Worm (Caenorhabditis elegans) whole organism, L4 larva: ENCODE measurements around the gene dohh-1.
A peak's percentile ranks its signal among the peaks of the same experiment; 100 is the strongest.

Experiments used
- F44E2.7 ChIP-seq: fragments of 200-800 bp; sonication (Bioruptor generic); IDR thresholded peaks from 2 replicates; pipeline ENCODE4 v2.1.2; 2022; ENCODE audit warnings: missing genetic modification characterization, missing compliant biosample characterization
- T20F7.1 ChIP-seq: fragments of 200-800 bp; sonication (Bioruptor generic); optimal IDR thresholded peaks from 2 replicates; lab custom pipeline; 2018; ENCODE audit warnings: mild to moderate bottlenecking, missing genetic modification characterization, missing compliant biosample characterization
- T26A8.4 ChIP-seq: fragments of 200-800 bp; sonication (Bioruptor generic); IDR thresholded peaks from 2 replicates; pipeline ENCODE4 v1.3.6; 2022; ENCODE audit warnings: missing genetic modification characterization, missing compliant biosample characterization
- Y105C5A.15 ChIP-seq: fragments of 200-800 bp; sonication (Bioruptor generic); IDR thresholded peaks from 2 replicates; pipeline ENCODE4 v1.3.6; 2022; ENCODE audit warnings: missing genetic modification characterization, missing compliant biosample characterization
- Y48G9A.11 ChIP-seq: fragments of 200-800 bp; sonication (Bioruptor generic); IDR thresholded peaks from 2 replicates; pipeline ENCODE4 v1.3.6; 2022; ENCODE audit warnings: missing genetic modification reagents, missing genetic modification characterization, missing compliant biosample characterization
- ZK546.5 ChIP-seq, 2 experiments: sonication (generic microtip); optimal IDR thresholded peaks; 2 replicates each; lab custom pipeline; 2017; ENCODE audit warnings: missing biosample characterization in 2 of 2, missing genetic modification characterization in 2 of 2
- aly-2 ChIP-seq: sonication (generic microtip); optimal IDR thresholded peaks from 2 replicates; lab custom pipeline; 2018; ENCODE audit warnings: missing biosample characterization, missing genetic modification characterization
- ama-1 ChIP-seq: fragments of 150-350 bp; optimal IDR thresholded peaks from 2 replicates; lab custom pipeline; 2014; ENCODE audit warnings: inconsistent platforms, mixed read lengths
- ceh-20 ChIP-seq: fragments of 200-800 bp; sonication (Bioruptor generic); IDR thresholded peaks from 2 replicates; pipeline ENCODE4 v1.3.6; 2022; ENCODE audit warnings: missing genetic modification reagents, missing genetic modification characterization, missing compliant biosample characterization
- ces-1 ChIP-seq: fragments of 150-350 bp; sonication (generic microtip); optimal IDR thresholded peaks from 4 replicates; lab custom pipeline; 2014; ENCODE audit warnings: missing biosample characterization, missing genetic modification reagents, missing genetic modification characterization
- ctbp-1 ChIP-seq: fragments of 200-800 bp; sonication (Bioruptor generic); IDR thresholded peaks from 2 replicates; pipeline ENCODE4 v1.3.6; 2022; ENCODE audit warnings: missing genetic modification reagents, missing genetic modification characterization, missing compliant biosample characterization
- dmd-9 ChIP-seq: fragments of 200-800 bp; sonication (Bioruptor generic); IDR thresholded peaks from 2 replicates; pipeline ENCODE4 v1.3.6; 2022; ENCODE audit warnings: missing genetic modification reagents, missing genetic modification characterization, missing compliant biosample characterization
- duxl-1 ChIP-seq: sonication (generic microtip); optimal IDR thresholded peaks from 2 replicates; lab custom pipeline; 2016; ENCODE audit warnings: mild to moderate bottlenecking, missing genetic modification characterization, moderate library complexity, missing compliant biosample characterization; ENCODE audit not compliant: poor library complexity
- egl-43 ChIP-seq: fragments of 200-800 bp; sonication (Bioruptor generic); IDR thresholded peaks from 2 replicates; pipeline ENCODE4 v1.3.6; 2022; ENCODE audit warnings: missing genetic modification reagents, missing genetic modification characterization, missing compliant biosample characterization
- fos-1 ChIP-seq: fragments of 150-350 bp; optimal IDR thresholded peaks from 2 replicates; lab custom pipeline; 2014; ENCODE audit warnings: missing biosample characterization, missing genetic modification characterization
- hif-1 ChIP-seq, 2 experiments: sonication (generic microtip); optimal IDR thresholded peaks; 2 replicates each; lab custom pipeline; 2016 to 2017; ENCODE audit warnings: missing compliant biosample characterization in 2 of 2, missing genetic modification characterization in 2 of 2, missing genetic modification reagents in 2 of 2, missing genotype in 2 of 2, mild to moderate bottlenecking in 1 of 2
- hlh-30 ChIP-seq: sonication (generic microtip); optimal IDR thresholded peaks from 2 replicates; lab custom pipeline; 2017; ENCODE audit warnings: antibody characterized with exemption, mild to moderate bottlenecking, missing genetic modification characterization, missing compliant biosample characterization; ENCODE audit not compliant: insufficient read depth
- lin-1 ChIP-seq: fragments of 200-800 bp; sonication (Bioruptor generic); IDR thresholded peaks from 2 replicates; pipeline ENCODE4 v1.3.6; 2022; ENCODE audit warnings: missing genetic modification reagents, missing genetic modification characterization, missing compliant biosample characterization
- lin-13 ChIP-seq: fragments of 150-350 bp; optimal IDR thresholded peaks from 2 replicates; lab custom pipeline; 2014; ENCODE audit warnings: missing biosample characterization, missing genetic modification reagents, missing genetic modification characterization
- lir-3 ChIP-seq: sonication (generic microtip); optimal IDR thresholded peaks from 2 replicates; lab custom pipeline; 2016; ENCODE audit warnings: mild to moderate bottlenecking, missing genetic modification characterization, missing compliant biosample characterization
- lsy-2 ChIP-seq, 2 experiments: fragments of 150-350 bp in 1 of 2; sonication (generic microtip) in 1 of 2; optimal IDR thresholded peaks; 2 replicates each; lab custom pipeline; 2014 to 2017; ENCODE audit warnings: missing biosample characterization in 2 of 2, missing genetic modification characterization in 2 of 2
- madf-5 ChIP-seq, 2 experiments: fragments of 200-800 bp; sonication (Bioruptor generic); IDR thresholded peaks; 2 replicates each; pipeline ENCODE4 v1.3.6; 2022; ENCODE audit warnings: missing compliant biosample characterization in 2 of 2, missing genetic modification characterization in 2 of 2
- mdt-29 ChIP-seq: fragments of 200-800 bp; sonication (Bioruptor generic); IDR thresholded peaks from 2 replicates; pipeline ENCODE4 v1.3.6; 2022; ENCODE audit warnings: missing genetic modification reagents, missing genetic modification characterization, missing compliant biosample characterization
- mep-1 ChIP-seq: fragments of 150-350 bp; sonication (generic microtip); optimal IDR thresholded peaks from 3 replicates; lab custom pipeline; 2014; ENCODE audit warnings: missing biosample characterization, missing genetic modification characterization
- mxl-3 ChIP-seq: fragments of 200-800 bp; sonication (Bioruptor generic); optimal IDR thresholded peaks from 2 replicates; lab custom pipeline; 2018; ENCODE audit warnings: mild to moderate bottlenecking, missing genetic modification characterization, missing compliant biosample characterization
- nhr-25 ChIP-seq: sonication (generic microtip); optimal IDR thresholded peaks from 2 replicates; lab custom pipeline; 2017; ENCODE audit warnings: missing genetic modification characterization, mild to moderate bottlenecking, missing compliant biosample characterization, antibody characterized with exemption, moderate library complexity, borderline replicate concordance; ENCODE audit not compliant: insufficient read depth
- nhr-28 ChIP-seq: fragments of 150-350 bp; optimal IDR thresholded peaks from 2 replicates; lab custom pipeline; 2014; ENCODE audit warnings: missing biosample characterization, missing genetic modification characterization
- nhr-77 ChIP-seq: fragments of 150-350 bp; optimal IDR thresholded peaks from 2 replicates; lab custom pipeline; 2014; ENCODE audit warnings: missing biosample characterization, missing genetic modification characterization
- php-3 ChIP-seq: fragments of 200-800 bp; sonication (Bioruptor generic); IDR thresholded peaks from 2 replicates; pipeline ENCODE4 v1.3.6; 2022; ENCODE audit warnings: missing genetic modification reagents, missing genetic modification characterization, missing compliant biosample characterization
- rbr-2 ChIP-seq: sonication (generic microtip); optimal IDR thresholded peaks from 2 replicates; lab custom pipeline; 2016; ENCODE audit warnings: missing genotype, missing genetic modification characterization, missing compliant biosample characterization
- snpc-1.2 ChIP-seq: fragments of 200-800 bp; sonication (Bioruptor generic); IDR thresholded peaks from 2 replicates; pipeline ENCODE4 v1.3.6; 2022; ENCODE audit warnings: missing genetic modification reagents, missing genetic modification characterization, missing compliant biosample characterization
- spr-3 ChIP-seq: fragments of 200-800 bp; sonication (Bioruptor generic); optimal IDR thresholded peaks from 2 replicates; lab custom pipeline; 2018; ENCODE audit warnings: mild to moderate bottlenecking, missing genetic modification characterization, missing compliant biosample characterization
- unc-62 ChIP-seq, 3 experiments: fragments of 150-350 bp in 1 of 3; sonication (generic microtip); optimal IDR thresholded peaks in 2 of 3; peaks in 1 of 3; 1 replicate in 1 of 3; 2 replicates in 2 of 3; lab custom pipeline; 2014 to 2017; ENCODE audit warnings: missing biosample characterization in 3 of 3, missing genetic modification characterization in 3 of 3, missing genetic modification reagents in 3 of 3, missing genotype in 1 of 3
- zfp-3 ChIP-seq: fragments of 200-800 bp; sonication (Bioruptor generic); conservative IDR thresholded peaks from 2 replicates; pipeline ENCODE4 v1.3.6; 2022; ENCODE audit warnings: missing genetic modification reagents, missing genetic modification characterization, missing compliant biosample characterization
- zip-11 ChIP-seq: fragments of 200-800 bp; sonication (Bioruptor generic); IDR thresholded peaks from 2 replicates; pipeline ENCODE4 v1.3.6; 2022; ENCODE audit warnings: missing genetic modification characterization, missing compliant biosample characterization
- ztf-7 ChIP-seq: fragments of 150-350 bp; optimal IDR thresholded peaks from 2 replicates; lab custom pipeline; 2014; ENCODE audit warnings: missing biosample characterization, missing genetic modification characterization

dohh-1 gene

DNA sequence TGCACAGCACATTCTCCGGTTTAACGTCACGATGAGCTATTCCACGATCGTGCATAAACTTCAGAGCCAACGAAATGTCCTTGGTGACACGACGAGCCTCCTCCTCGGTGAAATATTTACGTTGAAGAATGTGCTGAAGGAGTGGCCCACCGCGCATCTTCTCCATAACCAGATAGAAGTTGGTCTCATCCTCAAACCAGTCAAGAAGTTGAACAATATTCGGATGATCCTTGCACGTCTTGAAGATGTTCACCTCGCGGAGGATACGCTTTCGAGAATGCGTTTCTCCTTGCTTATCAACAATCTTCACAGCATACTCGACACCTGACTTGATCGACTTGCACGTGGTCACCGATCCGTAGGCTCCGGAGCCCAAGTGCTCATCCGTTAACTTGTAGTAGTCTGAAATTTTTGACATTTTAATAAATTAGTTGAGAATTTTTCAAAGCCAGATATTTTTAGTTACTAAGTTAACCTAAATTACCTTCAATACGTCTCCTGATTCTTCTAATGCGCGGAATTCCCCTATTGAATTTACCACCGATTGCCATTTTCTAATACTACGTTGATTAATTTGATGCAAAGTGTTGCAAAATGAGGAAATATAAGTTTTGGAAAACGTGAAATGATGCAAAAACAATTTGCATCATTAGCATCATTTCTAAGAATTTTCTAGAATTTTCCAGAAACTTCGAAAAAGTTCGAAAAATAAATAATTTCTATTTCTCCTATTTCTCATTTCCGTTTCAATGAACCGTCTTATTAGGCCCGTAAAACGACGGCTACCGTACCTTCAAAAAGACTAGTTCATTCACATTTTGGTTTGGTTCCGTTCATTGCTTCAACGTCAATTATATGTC, 33.6 kb upstream of the dohh-1 start (continued):
- TF ChIP-seq zip-11 (GFP tag; lab: Robert Waterston, UW) (no peak), T26A8.4 (peak; percentile 54; the same call in 1 of the 2 replicates), aly-2 (tag; lab: Kevin White, UChicago) (no peak), mxl-3 (GFP tag; lab: Kevin White, UChicago) (peak; percentile 3), ztf-7 (tag; lab: Kevin White, UChicago) (peak; percentile 4), hlh-30 (tag; lab: Kevin White, UChicago) (peak; percentile 37), php-3 (peak; percentile 35; the same call in 1 of the 2 replicates), zfp-3 (GFP tag; lab: Robert Waterston, UW) (peak; percentile 8), Y105C5A.15 (no peak), ZK546.5 (tag; optimal IDR thresholded peaks at IDR 0.05; lab: Kevin White, UChicago) (no peak), F44E2.7 (no peak), hif-1 (tag; optimal IDR thresholded peaks at IDR 0.05; lab: Kevin White, UChicago) (no peak), snpc-1.2 (GFP tag; lab: Robert Waterston, UW) (peak; percentile 63; the same call in 1 of the 2 replicates), ctbp-1 (GFP tag; lab: Robert Waterston, UW) (no peak; the same call in 1 of the 2 replicates), lin-1 (GFP tag; lab: Robert Waterston, UW) (0 out of 2 replicates have a peak, but pooled peaks have one; percentile 18), spr-3 (GFP tag; lab: Kevin White, UChicago) (no peak), unc-62 (GFP tag; optimal IDR thresholded peaks at IDR 0.05 in 1 of 2; lab: Kevin White, UChicago) (no peak), unc-62 (tag; optimal IDR thresholded peaks at IDR 0.05; lab: Kevin White, UChicago) (no peak), madf-5 (GFP tag; IDR thresholded peaks at IDR 0.05; lab: Robert Waterston, UW) (0 out of 4 replicates have a peak, but pooled peaks of 1 of the 2 experiments have one; percentile 15), rbr-2 (tag; lab: Kevin White, UChicago) (no peak), ces-1 (GFP tag; lab: Kevin White, UChicago) (no peak), Y48G9A.11 (GFP tag; lab: Robert Waterston, UW) (peak; percentile 25; the same call in 1 of the 2 replicates), duxl-1 (tag; lab: Kevin White, UChicago) (no peak), ama-1 (peak; percentile 28), fos-1 (tag; lab: Kevin White, UChicago) (no peak), dmd-9 (GFP tag; lab: Robert Waterston, UW) (peak; percentile 42; the same call in 1 of the 2 replicates), mdt-29 (peak; percentile 29; the same call in 1 of the 2 replicates), egl-43 (peak; percentile 62; the same call in 1 of the 2 replicates), lsy-2 (tag; optimal IDR thresholded peaks at IDR 0.05; lab: Kevin White, UChicago) (no peak)

DNA sequence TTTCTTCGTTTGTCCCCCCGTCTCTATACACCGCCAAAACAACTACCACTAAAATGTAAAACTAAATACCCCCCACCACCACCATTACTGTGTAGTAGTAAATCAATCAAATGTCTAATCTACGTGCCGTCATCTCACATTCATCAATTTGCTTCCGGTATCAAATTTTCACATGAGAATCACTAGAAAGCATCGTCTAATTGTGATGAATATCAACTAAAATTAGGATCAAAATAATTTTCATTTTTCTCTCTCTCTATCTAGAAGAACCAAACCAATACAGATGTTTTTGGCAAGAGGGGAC, 33.0 kb upstream of the dohh-1 start:
- TF ChIP-seq nhr-77 (peak; percentile 22), unc-62 (GFP tag; optimal IDR thresholded peaks at IDR 0.05 in 1 of 2; lab: Kevin White, UChicago) (peak in 1 of 2 experiments; percentile 69), unc-62 (tag; optimal IDR thresholded peaks at IDR 0.05; lab: Kevin White, UChicago) (no peak), lir-3 (tag; lab: Kevin White, UChicago) (no peak), lin-13 (GFP tag; lab: Kevin White, UChicago) (peak; percentile 21), lsy-2 (tag; optimal IDR thresholded peaks at IDR 0.05; lab: Kevin White, UChicago) (peak in 1 of 2 experiments; percentile 19), ceh-20 (GFP tag; lab: Robert Waterston, UW) (no peak), T20F7.1 (GFP tag; lab: Kevin White, UChicago) (peak; percentile 39), mep-1 (peak; percentile 18), nhr-25 (tag; lab: Kevin White, UChicago) (peak; percentile 20), ama-1 (peak; percentile 57), nhr-28 (no peak)
- TF ChIP-seq, all 104 proteins: peak for 8
